Fruit fly (Drosophila melanogaster) whole organism, embryonic: Measurements from ENCODE around the gene CG46441.

ENCODE experiments used
- Bgb ChIP-seq: fragments of 200-800 bp; sonication (Bioruptor generic); IDR thresholded peaks from 2 replicates; pipeline ENCODE4 v1.3.6; 2022; ENCODE audit warnings: missing biosample characterization, missing genetic modification characterization; ENCODE audit not compliant: partially characterized antibody
- Blimp-1 ChIP-seq: fragments of 200-800 bp; sonication (Bioruptor generic); optimal IDR thresholded peaks from 3 replicates; lab custom pipeline; 2018; ENCODE audit warnings: missing biosample characterization, missing genetic modification characterization, mild to moderate bottlenecking, moderate library complexity, missing genetic modification reagents
- CG10267 ChIP-seq: fragments of 200-800 bp; sonication (Bioruptor generic); optimal IDR thresholded peaks from 2 replicates; lab custom pipeline; 2018; ENCODE audit warnings: missing biosample characterization, mild to moderate bottlenecking, missing genetic modification characterization, moderate library complexity
- CG10979 ChIP-seq: fragments of 200-800 bp; sonication (Bioruptor generic); optimal IDR thresholded peaks from 2 replicates; lab custom pipeline; 2018; ENCODE audit warnings: missing biosample characterization, mild to moderate bottlenecking, missing genetic modification characterization, moderate library complexity
- CG11696 ChIP-seq: fragments of 200-800 bp; sonication (Bioruptor generic); IDR thresholded peaks from 2 replicates; pipeline ENCODE4 v1.3.6; 2022; ENCODE audit warnings: missing biosample characterization, missing genetic modification characterization
- CG12071 ChIP-seq: fragments of 200-800 bp; sonication (Bioruptor generic); optimal IDR thresholded peaks from 3 replicates; lab custom pipeline; 2018; ENCODE audit warnings: missing biosample characterization, mild to moderate bottlenecking, missing genetic modification characterization
- CG15601 ChIP-seq: fragments of 200-800 bp; sonication (Bioruptor generic); optimal IDR thresholded peaks from 3 replicates; lab custom pipeline; 2019; ENCODE audit warnings: missing biosample characterization, mild to moderate bottlenecking, missing genetic modification characterization, moderate library complexity
- CG17568 ChIP-seq: fragments of 200-800 bp; sonication (Bioruptor generic); optimal IDR thresholded peaks from 2 replicates; lab custom pipeline; 2018; ENCODE audit warnings: missing biosample characterization, mild to moderate bottlenecking, missing genetic modification characterization, moderate library complexity
- CG1832 ChIP-seq: fragments of 200-800 bp; sonication (Bioruptor generic); optimal IDR thresholded peaks from 2 replicates; lab custom pipeline; 2017; ENCODE audit warnings: missing biosample characterization, mild to moderate bottlenecking, missing genetic modification characterization, inconsistent platforms
- CG18476 ChIP-seq: fragments of 200-800 bp; sonication (Bioruptor generic); optimal IDR thresholded peaks from 2 replicates; lab custom pipeline; 2016; ENCODE audit warnings: missing biosample characterization, mild to moderate bottlenecking, missing genetic modification characterization
- CG31441 ChIP-seq: fragments of 200-800 bp; sonication (Bioruptor generic); IDR thresholded peaks from 2 replicates; pipeline ENCODE4 v1.3.6; 2022; ENCODE audit warnings: missing biosample characterization, missing genetic modification characterization
- CG32767 ChIP-seq: fragments of 200-800 bp; sonication (Bioruptor generic); IDR thresholded peaks from 2 replicates; pipeline ENCODE4 v1.3.6; 2022; ENCODE audit warnings: missing biosample characterization, missing genetic modification characterization
- CG9215 ChIP-seq: fragments of 200-800 bp; sonication (Bioruptor generic); IDR thresholded peaks from 2 replicates; pipeline ENCODE4 v1.3.6; 2022; ENCODE audit warnings: missing biosample characterization, missing genetic modification characterization
- CG9437 ChIP-seq: fragments of 200-800 bp; sonication (Bioruptor generic); optimal IDR thresholded peaks from 2 replicates; lab custom pipeline; 2018; ENCODE audit warnings: missing biosample characterization, mild to moderate bottlenecking, missing genetic modification characterization
- CG9932 ChIP-seq: fragments of 200-800 bp; sonication (Bioruptor generic); IDR thresholded peaks from 2 replicates; pipeline ENCODE4 v1.3.6; 2022; ENCODE audit warnings: missing biosample characterization, missing genetic modification characterization
- CHES-1-like ChIP-seq: fragments of 200-800 bp; sonication (Bioruptor generic); optimal IDR thresholded peaks from 2 replicates; lab custom pipeline; 2016; ENCODE audit warnings: missing biosample characterization, missing genetic modification characterization
- CkIIα-i1 ChIP-seq: fragments of 200-800 bp; sonication (Bioruptor generic); IDR thresholded peaks from 2 replicates; pipeline ENCODE4 v1.3.6; 2022; ENCODE audit warnings: missing biosample characterization, missing genetic modification characterization
- CoRest ChIP-seq: fragments of 200-800 bp; sonication (Bioruptor generic); optimal IDR thresholded peaks from 3 replicates; lab custom pipeline; 2018; ENCODE audit warnings: missing biosample characterization, mild to moderate bottlenecking, missing genetic modification characterization, moderate library complexity
- D ChIP-seq, 2 experiments: fragments of 200-800 bp in 1 of 2; fragments of >200 bp in 1 of 2; sonication (Bioruptor generic) in 1 of 2; optimal IDR thresholded peaks; 2 replicates in 1 of 2; 3 replicates in 1 of 2; lab custom pipeline; 2017; ENCODE audit warnings: mild to moderate bottlenecking in 1 of 2, missing biosample characterization in 1 of 2, missing genetic modification characterization in 1 of 2, missing genetic modification reagents in 1 of 2
- D19B ChIP-seq: fragments of 200-800 bp; sonication (Bioruptor generic); optimal IDR thresholded peaks from 2 replicates; lab custom pipeline; 2017; ENCODE audit warnings: missing biosample characterization, mild to moderate bottlenecking, missing genetic modification characterization
- Dek ChIP-seq: fragments of 200-800 bp; sonication (Bioruptor generic); optimal IDR thresholded peaks from 3 replicates; lab custom pipeline; 2019; ENCODE audit warnings: missing biosample characterization, mild to moderate bottlenecking, missing genetic modification characterization, moderate library complexity
- Doc2 ChIP-seq: fragments of 200-800 bp; sonication (Bioruptor generic); IDR thresholded peaks from 2 replicates; pipeline ENCODE4 v1.3.6; 2022; ENCODE audit warnings: missing biosample characterization, missing genetic modification characterization
- HLH3B ChIP-seq: fragments of 200-800 bp; sonication (Bioruptor generic); IDR thresholded peaks from 2 replicates; pipeline ENCODE4 v1.3.6; 2022; ENCODE audit warnings: missing biosample characterization, missing genetic modification characterization
- Hr78 ChIP-seq, 2 experiments: fragments of 200-800 bp in 1 of 2; fragments of >200 bp in 1 of 2; sonication (Bioruptor generic) in 1 of 2; optimal IDR thresholded peaks; 2 replicates each; lab custom pipeline; 2017 to 2019; ENCODE audit warnings: missing biosample characterization in 2 of 2, missing genetic modification characterization in 2 of 2, mild to moderate bottlenecking in 1 of 2, moderate library complexity in 1 of 2
- Kr ChIP-seq: fragments of 200-800 bp; sonication (Bioruptor generic); optimal IDR thresholded peaks from 2 replicates; lab custom pipeline; 2017; ENCODE audit warnings: missing biosample characterization, mild to moderate bottlenecking, missing genetic modification characterization
- Lim3 ChIP-seq: fragments of 200-800 bp; sonication (Bioruptor generic); IDR thresholded peaks from 2 replicates; pipeline ENCODE4 v1.3.6; 2022; ENCODE audit warnings: missing biosample characterization, missing genetic modification characterization
- NC2α ChIP-seq: fragments of 200-800 bp; sonication (Bioruptor generic); optimal IDR thresholded peaks from 2 replicates; lab custom pipeline; 2016; ENCODE audit warnings: missing biosample characterization, missing genetic modification characterization
- NFAT ChIP-seq: fragments of 200-800 bp; sonication (Bioruptor generic); IDR thresholded peaks from 2 replicates; pipeline ENCODE4 v1.3.6; 2022; ENCODE audit warnings: missing biosample characterization, missing genetic modification characterization
- Neu2 ChIP-seq: fragments of 200-800 bp; sonication (Bioruptor generic); optimal IDR thresholded peaks from 3 replicates; lab custom pipeline; 2016; ENCODE audit warnings: missing biosample characterization, missing genetic modification characterization, borderline replicate concordance
- Optix ChIP-seq: fragments of 200-800 bp; sonication (Bioruptor generic); IDR thresholded peaks from 3 replicates; pipeline ENCODE4 v1.3.6; 2022; ENCODE audit warnings: missing biosample characterization, missing genetic modification characterization
- Xrp1 ChIP-seq: fragments of 200-800 bp; sonication (Bioruptor generic); IDR thresholded peaks from 2 replicates; pipeline ENCODE4 v1.3.6; 2022; ENCODE audit warnings: missing biosample characterization, missing genetic modification characterization
- ac ChIP-seq: fragments of 200-800 bp; sonication (Bioruptor generic); optimal IDR thresholded peaks from 3 replicates; lab custom pipeline; 2017; ENCODE audit warnings: missing biosample characterization, mild to moderate bottlenecking, missing genetic modification characterization
- ash1 ChIP-seq: fragments of 200-800 bp; sonication (Bioruptor generic); optimal IDR thresholded peaks from 2 replicates; lab custom pipeline; 2018; ENCODE audit warnings: missing biosample characterization, mild to moderate bottlenecking, missing genetic modification characterization
- da ChIP-seq: fragments of 200-800 bp; sonication (Bioruptor generic); optimal IDR thresholded peaks from 2 replicates; lab custom pipeline; 2016; ENCODE audit warnings: missing biosample characterization, missing genetic modification characterization
- ems ChIP-seq: fragments of 200-800 bp; sonication (Bioruptor generic); optimal IDR thresholded peaks from 3 replicates; lab custom pipeline; 2016; ENCODE audit warnings: missing biosample characterization, missing genetic modification characterization
- ewg ChIP-seq: fragments of 200-800 bp; sonication (Bioruptor generic); optimal IDR thresholded peaks from 3 replicates; lab custom pipeline; 2017; ENCODE audit warnings: mild to moderate bottlenecking, missing biosample characterization, missing genetic modification reagents, missing genetic modification characterization
- grn ChIP-seq: fragments of 200-800 bp; sonication (Bioruptor generic); optimal IDR thresholded peaks from 3 replicates; lab custom pipeline; 2017; ENCODE audit warnings: missing biosample characterization, missing genetic modification characterization
- gro ChIP-seq: fragments of 200-800 bp; sonication (Bioruptor generic); optimal IDR thresholded peaks from 2 replicates; lab custom pipeline; 2016; ENCODE audit warnings: missing biosample characterization, missing genetic modification characterization
- gsb ChIP-seq: fragments of 200-800 bp; sonication (Bioruptor generic); IDR thresholded peaks from 2 replicates; pipeline ENCODE4 v1.3.6; 2022; ENCODE audit warnings: missing biosample characterization, missing genetic modification characterization
- hb ChIP-seq: fragments of 200-800 bp; sonication (Bioruptor generic); IDR thresholded peaks from 3 replicates; pipeline ENCODE4 v1.3.6; 2022; ENCODE audit warnings: missing biosample characterization, missing genetic modification characterization; ENCODE audit not compliant: partially characterized antibody
- jing ChIP-seq: fragments of 200-800 bp; sonication (Bioruptor generic); optimal IDR thresholded peaks from 2 replicates; lab custom pipeline; 2018; ENCODE audit warnings: missing biosample characterization, mild to moderate bottlenecking, missing genetic modification characterization
- pros ChIP-seq: fragments of 200-800 bp; sonication (Bioruptor generic); optimal IDR thresholded peaks from 3 replicates; lab custom pipeline; 2019; ENCODE audit warnings: missing biosample characterization, mild to moderate bottlenecking, missing genetic modification characterization, moderate library complexity
- psq ChIP-seq: fragments of 200-800 bp; sonication (Bioruptor generic); optimal IDR thresholded peaks from 2 replicates; lab custom pipeline; 2017; ENCODE audit warnings: missing biosample characterization, missing genetic modification characterization
- slbo ChIP-seq: fragments of 200-800 bp; sonication (Bioruptor generic); IDR thresholded peaks from 2 replicates; pipeline ENCODE4 v1.3.6; 2022; ENCODE audit warnings: missing biosample characterization, missing genetic modification characterization
- sob ChIP-seq: fragments of 200-800 bp; sonication (Bioruptor generic); IDR thresholded peaks from 2 replicates; pipeline ENCODE4 v1.3.6; 2022; ENCODE audit warnings: missing biosample characterization, missing genetic modification characterization
- sqz ChIP-seq: fragments of 200-800 bp; sonication (Bioruptor generic); optimal IDR thresholded peaks from 3 replicates; lab custom pipeline; 2018; ENCODE audit warnings: missing biosample characterization, mild to moderate bottlenecking, missing genetic modification characterization
- tin ChIP-seq: fragments of 200-800 bp; sonication (Bioruptor generic); optimal IDR thresholded peaks from 3 replicates; lab custom pipeline; 2016; ENCODE audit warnings: missing biosample characterization, missing genetic modification characterization
- toy ChIP-seq: fragments of 200-800 bp; sonication (Bioruptor generic); IDR thresholded peaks from 2 replicates; pipeline ENCODE4 v1.3.6; 2022; ENCODE audit warnings: missing biosample characterization, missing genetic modification characterization

Gene CG46441

DNA sequence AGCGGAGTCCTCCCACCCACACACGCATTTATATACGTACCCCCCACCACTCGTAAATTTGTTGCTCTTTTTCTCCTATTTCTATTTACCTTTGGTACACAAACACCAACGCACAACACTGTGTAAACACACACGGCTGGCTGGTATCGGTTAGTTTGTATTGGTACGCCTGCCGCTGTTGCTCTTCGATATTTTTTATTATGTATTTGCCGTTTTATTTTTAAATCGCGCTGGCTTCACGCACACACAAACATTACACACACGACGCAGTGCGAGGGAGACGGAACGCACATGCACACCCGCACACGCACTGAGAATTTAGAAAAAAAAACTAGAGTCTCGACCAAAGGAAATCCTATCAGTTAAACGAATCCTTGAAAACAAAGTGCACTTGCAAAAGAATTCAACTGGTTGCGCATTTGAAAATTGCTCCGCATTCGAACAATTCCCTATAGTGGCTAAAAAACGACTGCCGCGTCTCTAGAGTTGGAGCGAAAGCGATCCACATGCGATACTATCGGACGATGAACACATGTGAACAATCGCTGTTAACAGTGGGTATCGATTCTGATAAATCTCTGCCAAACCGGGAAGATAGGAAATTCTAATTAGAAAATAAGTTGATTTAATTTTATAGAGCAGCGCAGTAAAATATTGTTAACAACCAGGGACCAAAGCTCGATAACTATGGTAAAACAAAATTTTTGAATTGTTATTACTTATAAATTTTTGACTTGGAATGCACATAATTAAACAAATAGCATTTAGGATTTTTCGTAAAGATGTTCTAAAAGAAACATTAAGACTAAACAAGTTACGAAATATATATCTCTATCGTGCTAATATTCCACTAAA is 49.0 kb upstream of the CG46441 start (continued):
- peak; percentile 95 for TF ChIP-seq Bgb (GFP tag; lab: Robert Waterston, UW)
- TF ChIP-seq slbo (GFP tag; lab: Robert Waterston, UW): peak; percentile 26; the same call in 1 of the 2 replicates
- peak; percentile 75 for TF ChIP-seq da (GFP tag; lab: Kevin White, UChicago)
- peak; percentile 68 for TF ChIP-seq gro (GFP tag; lab: Kevin White, UChicago)
- no peak for TF ChIP-seq Hr78 (GFP tag; optimal IDR thresholded peaks at IDR 0.05; lab: Kevin White, UChicago)
- TF ChIP-seq CkIIα-i1 (GFP tag; lab: Robert Waterston, UW): no peak
- TF ChIP-seq CG18476 (GFP tag; lab: Kevin White, UChicago): no peak
- TF ChIP-seq jing (GFP tag; lab: Kevin White, UChicago): no peak
- peak; percentile 59 for TF ChIP-seq NC2α (GFP tag; lab: Kevin White, UChicago)
- peak; percentile 55 for TF ChIP-seq CG9932 (GFP tag; lab: Robert Waterston, UW)
- no peak for TF ChIP-seq CG10979 (tag; lab: Kevin White, UChicago)
- peak; percentile 70; the same call in 1 of the 2 replicates for TF ChIP-seq HLH3B (GFP tag; lab: Robert Waterston, UW)
- no peak for TF ChIP-seq Doc2 (GFP tag; lab: Robert Waterston, UW)
- peak; percentile 96 for TF ChIP-seq hb (GFP tag; lab: Robert Waterston, UW)
- TF ChIP-seq psq (GFP tag; lab: Kevin White, UChicago): no peak
- peak; percentile 92 for TF ChIP-seq ac (GFP tag; lab: Kevin White, UChicago)
- TF ChIP-seq CG1832 (GFP tag; lab: Kevin White, UChicago): no peak
- TF ChIP-seq tin (GFP tag; lab: Kevin White, UChicago): no peak
- peak; percentile 67 for TF ChIP-seq grn (GFP tag; lab: Kevin White, UChicago)
- peak; percentile 36; the same call in 1 of the 2 replicates for TF ChIP-seq gsb (GFP tag; lab: Robert Waterston, UW)
- TF ChIP-seq CG15601: peak; percentile 89
- TF ChIP-seq CG31441 (GFP tag; lab: Robert Waterston, UW): no peak; the same call in 1 of the 2 replicates
- peak; percentile 32 for TF ChIP-seq pros (GFP tag; lab: Kevin White, UChicago)
- peak; percentile 84 for TF ChIP-seq Xrp1 (GFP tag; lab: Robert Waterston, UW)
- TF ChIP-seq ewg (GFP tag; lab: Kevin White, UChicago): no peak
- peak; percentile 54; the same call in 1 of the 2 replicates for TF ChIP-seq CG32767 (GFP tag; lab: Robert Waterston, UW)
- TF ChIP-seq Lim3 (GFP tag; lab: Robert Waterston, UW): no peak
- TF ChIP-seq CoRest (tag; lab: Kevin White, UChicago): peak; percentile 8
- TF ChIP-seq Neu2 (GFP tag; lab: Kevin White, UChicago): no peak
- TF ChIP-seq toy (GFP tag; lab: Robert Waterston, UW): no peak
- peak; percentile 46 for TF ChIP-seq ems (GFP tag; lab: Kevin White, UChicago)
- TF ChIP-seq Optix (GFP tag; lab: Robert Waterston, UW): no peak
- TF ChIP-seq Blimp-1 (GFP tag; lab: Kevin White, UChicago): peak; percentile 54
- peak; percentile 3 for TF ChIP-seq CG10267 (tag; lab: Kevin White, UChicago)
- TF ChIP-seq CG11696 (GFP tag; lab: Robert Waterston, UW): peak; percentile 41; the same call in 1 of the 2 replicates
- peak; percentile 83 for TF ChIP-seq sqz
- TF ChIP-seq sob (GFP tag; lab: Robert Waterston, UW): peak; percentile 66
- peak; percentile 11; the same call in 1 of the 2 replicates for TF ChIP-seq NFAT (GFP tag; lab: Robert Waterston, UW)
- TF ChIP-seq ash1: peak; percentile 92
- no peak for TF ChIP-seq CG9215
- peak; percentile 58 for TF ChIP-seq Dek (tag; lab: Kevin White, UChicago)
- TF ChIP-seq D19B: peak; percentile 25
- no peak for TF ChIP-seq CG9437 (GFP tag; lab: Kevin White, UChicago)
- TF ChIP-seq Kr (GFP tag; lab: Kevin White, UChicago): peak; percentile 96
- no peak for TF ChIP-seq D (optimal IDR thresholded peaks at IDR 0.05; lab: Kevin White, UChicago)
- peak; percentile 50 for TF ChIP-seq D (GFP tag; optimal IDR thresholded peaks at IDR 0.05; lab: Kevin White, UChicago)
- TF ChIP-seq CG17568 (GFP tag; lab: Kevin White, UChicago): peak; percentile 95
- peak; percentile 57 for TF ChIP-seq CHES-1-like (GFP tag; lab: Kevin White, UChicago)
- peak; percentile 96 for TF ChIP-seq CG12071 (GFP tag; lab: Kevin White, UChicago)
